Fruit fly (Drosophila melanogaster) Kc167 (cell line): Measurements from ENCODE around the gene CG1840.

Source experiments
- Myc ChIP-seq: fragments of >200 bp; optimal IDR thresholded peaks from 2 replicates; lab custom pipeline; 2017; ENCODE audit warnings: missing external identifiers
- Sin3A ChIP-seq: fragments of >200 bp; optimal IDR thresholded peaks from 2 replicates; lab custom pipeline; 2018; ENCODE audit warnings: missing external identifiers
- psq ChIP-seq: fragments of >200 bp; optimal IDR thresholded peaks from 2 replicates; lab custom pipeline; 2017; ENCODE audit warnings: missing external identifiers

DNA sequence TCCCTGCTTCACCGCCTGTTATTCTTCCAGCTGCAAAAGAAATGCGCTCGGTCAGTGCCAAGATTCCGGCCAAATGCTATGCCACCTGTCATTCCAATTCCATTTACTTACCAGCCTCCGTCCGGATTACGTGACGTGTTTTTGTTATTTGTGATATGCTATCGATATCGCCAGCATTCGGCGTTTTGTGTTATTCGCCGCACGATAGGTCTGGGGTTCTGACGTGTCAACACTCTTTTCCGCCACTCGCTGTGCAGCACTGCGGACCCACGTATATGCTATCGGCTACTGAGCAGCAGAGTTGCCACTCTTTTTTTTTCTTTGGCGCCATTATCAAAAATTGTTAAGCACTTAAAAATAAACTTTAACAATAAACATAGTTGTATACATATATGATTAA is 35.8 kb upstream of the CG1840 start, which contains the start of gene p24-1:
- no peak for TF ChIP-seq psq
- TF ChIP-seq Sin3A = no peak
- no peak for TF ChIP-seq Myc
